Fruit fly (Drosophila melanogaster): Measurements from ENCODE around the gene Gr28b.

Gr28b gene

dm6 chr2L:7491902-7492301, 29.9 kb upstream of the Gr28b start (continued):
- TF ChIP-seq Sox102F (GFP tag; optimal IDR thresholded peaks at IDR 0.05) (peak; percentile 64), dysf (GFP tag; IDR thresholded peaks at IDR 0.05) (peak; percentile 72), ssp (GFP tag; IDR thresholded peaks at IDR 0.05) (peak; percentile 36; the same call in 1 of the 2 replicates), caup (GFP tag; optimal IDR thresholded peaks at IDR 0.05; ENCODE audit: severe bottlenecking) (no peak), CG30403 (GFP tag; optimal IDR thresholded peaks at IDR 0.05) (peak; percentile 35), al (GFP tag; IDR thresholded peaks at IDR 0.05) (peak; percentile 37; the same call in 1 of the 2 replicates), CG15514 (GFP tag; optimal IDR thresholded peaks at IDR 0.05) (peak; percentile 39), CG43689 (GFP tag; IDR thresholded peaks at IDR 0.05) (no peak), phol (tag; optimal IDR thresholded peaks at IDR 0.05) (peak; percentile 71), pnt (GFP tag; optimal IDR thresholded peaks at IDR 0.05) (no peak), Oli (tag; optimal IDR thresholded peaks at IDR 0.05) (peak; percentile 72), bsh (GFP tag; optimal IDR thresholded peaks at IDR 0.05) (peak in 1 of 2 experiments; percentile 65), MESR4 (GFP tag; optimal IDR thresholded peaks at IDR 0.05) (no peak), CG4360 (GFP tag; IDR thresholded peaks at IDR 0.05) (no peak), CG32532 (GFP tag; IDR thresholded peaks at IDR 0.05) (peak; percentile 46; the same call in 1 of the 2 replicates), kah (GFP tag; optimal IDR thresholded peaks at IDR 0.05) (peak; percentile 10), Dek (tag; optimal IDR thresholded peaks at IDR 0.05) (peak; percentile 56), bcd (GFP tag; optimal IDR thresholded peaks at IDR 0.05) (peak; percentile 0), E2f2 (GFP tag; IDR thresholded peaks at IDR 0.05) (peak; percentile 47; the same call in 1 of the 2 replicates), gcm (GFP tag; optimal IDR thresholded peaks at IDR 0.05) (peak; percentile 41), Mrtf (GFP tag; IDR thresholded peaks at IDR 0.05) (peak; percentile 20; the same call in 1 of the 3 replicates), CG5245 (GFP tag; optimal IDR thresholded peaks at IDR 0.05) (peak; percentile 4), row (GFP tag; IDR thresholded peaks at IDR 0.05) (peak; percentile 76), CG3847 (GFP tag; IDR thresholded peaks at IDR 0.05) (peak; percentile 25; the same call in 1 of the 2 replicates), CG13296 (GFP tag; optimal IDR thresholded peaks at IDR 0.05) (peak; percentile 51), sqz (GFP tag; optimal IDR thresholded peaks at IDR 0.05) (peak; percentile 15), Sin3A (optimal IDR thresholded peaks at IDR 0.05) (no peak), fd64A (GFP tag; optimal IDR thresholded peaks at IDR 0.05) (no peak), CG14441 (GFP tag; IDR thresholded peaks at IDR 0.05) (peak; percentile 74), insv (GFP tag; optimal IDR thresholded peaks at IDR 0.05) (no peak), dmrt99B (tag; optimal IDR thresholded peaks at IDR 0.05) (peak; percentile 81), Max (GFP tag; optimal IDR thresholded peaks at IDR 0.05) (peak; percentile 17), lbe (GFP tag; optimal IDR thresholded peaks at IDR 0.05) (no peak), CG15601 (tag; optimal IDR thresholded peaks at IDR 0.05) (no peak), Doc3 (GFP tag; IDR thresholded peaks at IDR 0.05; ENCODE audit: partially characterized antibody) (no peak), Meics (GFP tag; optimal IDR thresholded peaks at IDR 0.05) (peak; percentile 55), CG1602 (GFP tag; optimal IDR thresholded peaks at IDR 0.05) (peak; percentile 0), psq (GFP tag; optimal IDR thresholded peaks at IDR 0.05) (no peak), Hsf (GFP tag; optimal IDR thresholded peaks at IDR 0.05) (peak; percentile 11), CG10267 (tag; optimal IDR thresholded peaks at IDR 0.05) (peak; percentile 48), Sox100B (GFP tag; optimal IDR thresholded peaks at IDR 0.05) (peak; percentile 41), dpn (GFP tag; optimal IDR thresholded peaks at IDR 0.05) (peak in 1 of 2 experiments; percentile 6), grau (tag; optimal IDR thresholded peaks at IDR 0.05) (peak; percentile 57), Six4 (GFP tag; optimal IDR thresholded peaks at IDR 0.05) (peak; percentile 42), Med (GFP tag) (peak; percentile 81), dmrt11E (tag; optimal IDR thresholded peaks at IDR 0.05) (peak; percentile 30), HmgD (GFP tag; optimal IDR thresholded peaks at IDR 0.05) (no peak), Aef1 (GFP tag; IDR thresholded peaks at IDR 0.05) (peak; percentile 37; the same call in 1 of the 3 replicates), oc (tag; optimal IDR thresholded peaks at IDR 0.05) (peak; percentile 41), az2 (GFP tag; optimal IDR thresholded peaks at IDR 0.05) (peak; percentile 47)
